Worm (Caenorhabditis elegans) whole organism, mixed stage, embryonic: ENCODE measurements around the gene bli-1.

Source experiments
- M03D4.4 ChIP-seq: sonication (generic microtip); optimal IDR thresholded peaks from 2 replicates; lab custom pipeline; 2017; ENCODE audit warnings: mild to moderate bottlenecking, missing genetic modification characterization, missing compliant biosample characterization
- bed-3 ChIP-seq: fragments of 200-800 bp; sonication (Bioruptor generic); optimal IDR thresholded peaks from 3 replicates; lab custom pipeline; 2018; ENCODE audit warnings: mild to moderate bottlenecking, missing genetic modification characterization, moderate library complexity, missing compliant biosample characterization
- ceh-39 ChIP-seq: fragments of 150-350 bp; optimal IDR thresholded peaks from 2 replicates; lab custom pipeline; 2014; ENCODE audit warnings: missing biosample characterization, missing genetic modification characterization
- ceh-83 ChIP-seq: fragments of 200-800 bp; sonication (Bioruptor generic); optimal IDR thresholded peaks from 2 replicates; lab custom pipeline; 2018; ENCODE audit warnings: mild to moderate bottlenecking, missing genetic modification characterization, missing compliant biosample characterization
- ces-1 ChIP-seq: fragments of 150-350 bp; optimal IDR thresholded peaks from 2 replicates; lab custom pipeline; 2014; ENCODE audit warnings: missing biosample characterization, missing genetic modification reagents, missing genetic modification characterization
- cnd-1 ChIP-seq: fragments of 200-800 bp; sonication (Bioruptor generic); optimal IDR thresholded peaks from 2 replicates; lab custom pipeline; 2018; ENCODE audit warnings: mild to moderate bottlenecking, missing genetic modification characterization, missing compliant biosample characterization
- drap-1 ChIP-seq: fragments of 200-800 bp; sonication (Bioruptor generic); optimal IDR thresholded peaks from 3 replicates; lab custom pipeline; 2018; ENCODE audit warnings: mild to moderate bottlenecking, missing genetic modification characterization, missing compliant biosample characterization
- elt-1 ChIP-seq: sonication (generic microtip); optimal IDR thresholded peaks from 2 replicates; lab custom pipeline; 2017; ENCODE audit warnings: missing genetic modification characterization, mild to moderate bottlenecking, missing compliant biosample characterization, antibody characterized with exemption, moderate library complexity, borderline replicate concordance; ENCODE audit not compliant: insufficient read depth
- elt-3 ChIP-seq: fragments of 150-350 bp; optimal IDR thresholded peaks from 2 replicates; lab custom pipeline; 2014; ENCODE audit warnings: missing biosample characterization, missing genetic modification characterization
- flh-1 ChIP-seq: fragments of 200-800 bp; sonication (Bioruptor generic); optimal IDR thresholded peaks from 2 replicates; lab custom pipeline; 2018; ENCODE audit warnings: mild to moderate bottlenecking, missing genetic modification characterization, moderate library complexity, missing compliant biosample characterization
- ham-2 ChIP-seq: fragments of 200-800 bp; sonication (Bioruptor generic); optimal IDR thresholded peaks from 2 replicates; lab custom pipeline; 2018; ENCODE audit warnings: mild to moderate bottlenecking, missing genetic modification characterization, missing compliant biosample characterization
- hlh-1 ChIP-seq: fragments of 150-350 bp; optimal IDR thresholded peaks from 2 replicates; lab custom pipeline; 2014; ENCODE audit warnings: missing biosample characterization, missing genetic modification reagents, missing genetic modification characterization
- lin-13 ChIP-seq: fragments of 150-350 bp; optimal IDR thresholded peaks from 2 replicates; lab custom pipeline; 2014; ENCODE audit warnings: missing biosample characterization, missing genetic modification characterization
- lin-32 ChIP-seq: fragments of 200-800 bp; sonication (Bioruptor generic); optimal IDR thresholded peaks from 2 replicates; lab custom pipeline; 2018; ENCODE audit warnings: mild to moderate bottlenecking, missing genetic modification characterization, missing compliant biosample characterization
- lsy-2 ChIP-seq: fragments of 150-350 bp; optimal IDR thresholded peaks from 2 replicates; lab custom pipeline; 2014; ENCODE audit warnings: missing biosample characterization, missing genetic modification characterization
- mab-5 ChIP-seq: fragments of 150-350 bp; optimal IDR thresholded peaks from 2 replicates; lab custom pipeline; 2014; ENCODE audit warnings: missing biosample characterization, missing genetic modification characterization
- mep-1 ChIP-seq: fragments of 150-350 bp; optimal IDR thresholded peaks from 2 replicates; lab custom pipeline; 2017; ENCODE audit warnings: missing biosample characterization, missing genetic modification reagents, missing genetic modification characterization, inconsistent platforms
- mls-2 ChIP-seq: sonication (generic microtip); optimal IDR thresholded peaks from 2 replicates; lab custom pipeline; 2016; ENCODE audit warnings: mild to moderate bottlenecking, missing genetic modification characterization, moderate library complexity, missing compliant biosample characterization
- nhr-12 ChIP-seq: fragments of 150-350 bp; optimal IDR thresholded peaks from 2 replicates; lab custom pipeline; 2014; ENCODE audit warnings: missing biosample characterization, missing genetic modification characterization
- nhr-2 ChIP-seq: fragments of 150-350 bp; optimal IDR thresholded peaks from 2 replicates; lab custom pipeline; 2014; ENCODE audit warnings: missing biosample characterization, missing genetic modification characterization
- nhr-237 ChIP-seq: fragments of 150-350 bp; optimal IDR thresholded peaks from 2 replicates; lab custom pipeline; 2014; ENCODE audit warnings: missing biosample characterization, missing genetic modification characterization
- nhr-28 ChIP-seq: fragments of 150-350 bp; optimal IDR thresholded peaks from 2 replicates; lab custom pipeline; 2014; ENCODE audit warnings: missing biosample characterization, missing genetic modification characterization
- nhr-76 ChIP-seq: sonication (generic microtip); optimal IDR thresholded peaks from 2 replicates; lab custom pipeline; 2017; ENCODE audit warnings: missing biosample characterization, missing genetic modification characterization
- sem-2 ChIP-seq: fragments of 200-800 bp; sonication (Bioruptor generic); optimal IDR thresholded peaks from 2 replicates; lab custom pipeline; 2018; ENCODE audit warnings: mild to moderate bottlenecking, missing genetic modification characterization, missing compliant biosample characterization
- snpc-4 ChIP-seq: fragments of 150-350 bp; optimal IDR thresholded peaks from 2 replicates; lab custom pipeline; 2014; ENCODE audit warnings: missing biosample characterization, missing genetic modification characterization
- sptf-1 ChIP-seq: sonication (generic microtip); optimal IDR thresholded peaks from 2 replicates; lab custom pipeline; 2017; ENCODE audit warnings: mild to moderate bottlenecking, missing genetic modification characterization, moderate library complexity, missing compliant biosample characterization
- tbx-8 ChIP-seq: fragments of 200-800 bp; sonication (Bioruptor generic); optimal IDR thresholded peaks from 2 replicates; lab custom pipeline; 2018; ENCODE audit warnings: mild to moderate bottlenecking, missing genetic modification characterization, moderate library complexity, missing compliant biosample characterization
- unc-62 ChIP-seq: fragments of 150-350 bp; optimal IDR thresholded peaks from 2 replicates; lab custom pipeline; 2014; ENCODE audit warnings: missing biosample characterization, missing genetic modification reagents, missing genetic modification characterization
- zip-8 ChIP-seq: fragments of 150-350 bp; optimal IDR thresholded peaks from 2 replicates; lab custom pipeline; 2014; ENCODE audit warnings: missing biosample characterization, missing genetic modification characterization
- ztf-11 ChIP-seq: fragments of 150-350 bp; optimal IDR thresholded peaks from 2 replicates; lab custom pipeline; 2014; ENCODE audit warnings: missing biosample characterization, missing genetic modification characterization

The bli-1 gene

ce11 chrII:10706038-10706437, 2.7 kb upstream of the bli-1 start:
- no peak for TF ChIP-seq lin-13 (tag; lab: Kevin White, UChicago)
- no peak for TF ChIP-seq drap-1 (GFP tag; lab: Kevin White, UChicago)
- no peak for TF ChIP-seq nhr-12 (tag; lab: Kevin White, UChicago)
- no peak for TF ChIP-seq nhr-28 (tag; lab: Kevin White, UChicago)
- TF ChIP-seq zip-8 (tag; lab: Kevin White, UChicago), result no peak
- no peak for TF ChIP-seq lin-32
- TF ChIP-seq flh-1, result no peak
- TF ChIP-seq ces-1 (GFP tag; lab: Kevin White, UChicago), result no peak
- TF ChIP-seq cnd-1 (tag; lab: Kevin White, UChicago), result no peak
- no peak for TF ChIP-seq nhr-76 (tag; lab: Kevin White, UChicago)
- TF ChIP-seq M03D4.4 (tag; lab: Kevin White, UChicago), result no peak
- no peak for TF ChIP-seq ceh-83
- TF ChIP-seq hlh-1 (tag; lab: Kevin White, UChicago), result no peak
- TF ChIP-seq ztf-11 (tag; lab: Kevin White, UChicago), result no peak
- TF ChIP-seq lsy-2 (tag; lab: Kevin White, UChicago), result no peak
- TF ChIP-seq snpc-4 (tag; lab: Kevin White, UChicago), result no peak
- TF ChIP-seq sem-2, result no peak

DNA sequence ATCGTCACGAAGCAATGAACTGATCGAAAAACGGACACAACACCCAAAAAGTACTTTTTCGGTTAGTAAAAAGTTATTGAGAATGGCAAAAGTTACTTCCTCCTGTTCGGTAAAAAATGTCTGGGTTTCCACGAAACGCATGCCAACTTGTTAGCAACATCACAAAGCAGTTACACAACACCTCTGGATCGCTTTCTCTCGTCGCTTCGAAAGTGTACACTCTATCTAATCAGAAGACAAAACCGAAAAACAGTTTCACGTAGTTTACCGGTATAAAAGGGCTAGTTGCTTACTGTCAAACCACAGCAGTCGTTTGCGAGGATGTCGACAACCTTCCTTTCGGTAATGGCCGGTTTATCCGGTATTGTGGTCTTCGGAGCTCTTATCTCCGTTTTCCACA, 1.9 kb upstream of the bli-1 start, which contains the start of gene col-80:
Gene col-80, plus strand, starts transcription at position 301 of the 400 bp plus-strand sequence.
- TF ChIP-seq elt-1 (tag; lab: Kevin White, UChicago), result no peak
- no peak for TF ChIP-seq nhr-237
- TF ChIP-seq lin-13 (tag; lab: Kevin White, UChicago), result no peak
- no peak for TF ChIP-seq mep-1 (tag; lab: Kevin White, UChicago)
- no peak for TF ChIP-seq nhr-28 (tag; lab: Kevin White, UChicago)
- TF ChIP-seq ztf-11 (tag; lab: Kevin White, UChicago), result no peak
- TF ChIP-seq sptf-1 (tag; lab: Kevin White, UChicago), result no peak

DNA sequence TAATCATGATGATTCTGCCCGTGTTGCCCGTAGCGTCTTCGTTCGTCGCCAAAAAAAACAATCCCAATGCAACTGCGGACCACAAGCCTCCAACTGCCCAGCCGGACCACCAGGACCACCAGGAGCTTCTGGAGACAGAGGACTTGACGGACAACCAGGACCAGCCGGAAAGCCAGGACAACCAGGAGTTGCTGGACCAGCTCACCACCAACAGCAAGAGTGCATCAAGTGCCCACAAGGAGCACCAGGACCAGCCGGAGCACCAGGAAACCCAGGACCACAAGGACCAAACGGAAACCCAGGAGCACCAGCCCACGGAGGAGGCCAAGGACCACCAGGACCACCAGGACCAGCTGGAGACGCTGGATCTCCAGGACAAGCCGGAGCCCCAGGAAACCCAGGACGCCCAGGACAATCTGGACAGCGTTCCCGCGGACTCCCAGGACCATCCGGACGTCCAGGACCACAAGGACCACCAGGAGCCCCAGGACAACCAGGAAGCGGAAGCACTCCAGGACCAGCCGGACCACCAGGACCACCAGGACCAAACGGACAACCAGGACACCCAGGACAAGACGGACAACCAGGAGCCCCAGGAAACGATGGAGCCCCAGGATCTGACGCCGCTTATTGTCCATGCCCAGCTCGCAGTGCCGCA, 1.2 kb upstream of the bli-1 start:
- no peak for TF ChIP-seq hlh-1 (tag; lab: Kevin White, UChicago)
- TF ChIP-seq M03D4.4 (tag; lab: Kevin White, UChicago), result no peak
- no peak for TF ChIP-seq lsy-2 (tag; lab: Kevin White, UChicago)
- no peak for TF ChIP-seq elt-1 (tag; lab: Kevin White, UChicago)
- TF ChIP-seq snpc-4 (tag; lab: Kevin White, UChicago), result no peak
- no peak for TF ChIP-seq sptf-1 (tag; lab: Kevin White, UChicago)
- no peak for TF ChIP-seq lin-13 (tag; lab: Kevin White, UChicago)
- TF ChIP-seq ces-1 (GFP tag; lab: Kevin White, UChicago), result no peak
- no peak for TF ChIP-seq mab-5 (tag; lab: Kevin White, UChicago)
- no peak for TF ChIP-seq nhr-12 (tag; lab: Kevin White, UChicago)
- no peak for TF ChIP-seq ham-2 (GFP tag; lab: Kevin White, UChicago)
- TF ChIP-seq mls-2, result no peak
- TF ChIP-seq sem-2, result no peak
- no peak for TF ChIP-seq nhr-237
- no peak for TF ChIP-seq unc-62 (GFP tag; lab: Kevin White, UChicago)
- TF ChIP-seq mep-1 (tag; lab: Kevin White, UChicago), result no peak
- TF ChIP-seq bed-3 (GFP tag; lab: Kevin White, UChicago), result no peak
- TF ChIP-seq, all 35 proteins: peak for 0

DNA sequence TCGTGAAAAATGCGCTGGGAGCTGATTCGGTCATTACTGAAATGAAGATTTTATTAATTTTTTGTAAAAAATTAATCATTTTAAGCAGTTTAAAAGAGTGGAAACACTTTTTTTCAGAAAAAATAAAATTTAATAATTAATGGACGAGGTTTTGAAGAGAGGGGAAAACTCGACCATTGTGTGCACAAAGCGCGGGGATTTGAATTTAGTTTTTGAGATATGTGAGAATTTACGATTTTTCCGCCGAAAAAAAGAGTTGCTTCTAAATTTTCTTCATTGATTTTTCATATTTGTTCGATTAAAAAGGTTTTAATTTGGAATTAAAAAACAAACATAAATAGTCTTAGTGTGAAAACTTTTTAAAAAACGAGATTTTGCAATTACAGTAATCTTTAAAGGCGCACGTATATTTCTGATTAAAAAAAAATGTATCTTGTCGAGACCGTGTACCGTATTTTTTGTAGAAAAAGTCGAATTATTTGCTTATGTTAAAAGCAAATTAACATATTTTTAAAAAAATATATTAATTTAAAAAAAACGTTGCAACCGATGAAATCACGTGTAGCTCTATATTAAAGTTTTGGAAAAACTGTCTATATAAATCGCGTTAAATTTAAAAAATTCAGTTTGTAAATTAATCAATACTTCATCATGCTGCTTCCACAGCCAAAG, 5.6 kb downstream of the bli-1 start, which contains the start of the genes dph-2 and C09G5.7:
Gene dph-2, minus strand, starts transcription at position 36 of the 672 bp plus-strand sequence.
Gene C09G5.7, plus strand, starts transcription at position 622 of the 672 bp plus-strand sequence.
- TF ChIP-seq ces-1 (GFP tag; lab: Kevin White, UChicago) (no peak), elt-3 (tag; lab: Kevin White, UChicago) (no peak), lin-32 (no peak), ceh-83 (no peak), cnd-1 (tag; lab: Kevin White, UChicago) (no peak), M03D4.4 (tag; lab: Kevin White, UChicago) (no peak), lin-13 (tag; lab: Kevin White, UChicago) (no peak), ceh-39 (tag; lab: Kevin White, UChicago) (no peak), tbx-8 (no peak), nhr-2 (tag; lab: Kevin White, UChicago) (no peak)
